Worm (Caenorhabditis elegans) whole organism, L4 larva: ENCODE measurements around the gene R13H4.2.

Experiments used
- D1046.2 ChIP-seq: fragments of 200-800 bp; sonication (Bioruptor generic); IDR thresholded peaks from 2 replicates; pipeline ENCODE4 v1.3.6; 2022; ENCODE audit warnings: missing genetic modification characterization, missing compliant biosample characterization
- ama-1 ChIP-seq: fragments of 150-350 bp; optimal IDR thresholded peaks from 2 replicates; lab custom pipeline; 2014; ENCODE audit warnings: inconsistent platforms, mixed read lengths
- ceh-28 ChIP-seq: fragments of 150-350 bp; optimal IDR thresholded peaks from 2 replicates; lab custom pipeline; 2014; ENCODE audit warnings: missing biosample characterization, missing genetic modification reagents, missing genetic modification characterization
- ceh-44 ChIP-seq: fragments of 200-800 bp; sonication (Bioruptor generic); IDR thresholded peaks from 2 replicates; pipeline ENCODE4 v1.3.6; 2022; ENCODE audit warnings: missing genetic modification reagents, missing genetic modification characterization, missing compliant biosample characterization
- hif-1 ChIP-seq, 2 experiments: sonication (generic microtip); optimal IDR thresholded peaks; 2 replicates each; lab custom pipeline; 2016 to 2017; ENCODE audit warnings: missing compliant biosample characterization in 2 of 2, missing genetic modification characterization in 2 of 2, missing genetic modification reagents in 2 of 2, missing genotype in 2 of 2, mild to moderate bottlenecking in 1 of 2
- jun-1 ChIP-seq: fragments of 150-350 bp; optimal IDR thresholded peaks from 2 replicates; lab custom pipeline; 2014; ENCODE audit warnings: missing biosample characterization, missing genetic modification reagents, missing genetic modification characterization
- nhr-237 ChIP-seq: sonication (generic microtip); optimal IDR thresholded peaks from 2 replicates; lab custom pipeline; 2017; ENCODE audit warnings: missing biosample characterization, missing genetic modification characterization
- nhr-41 ChIP-seq: fragments of 200-800 bp; sonication (Bioruptor generic); IDR thresholded peaks from 2 replicates; pipeline ENCODE4 v1.3.6; 2022; ENCODE audit warnings: missing genetic modification reagents, missing genetic modification characterization, missing compliant biosample characterization
- pha-4 ChIP-seq, 2 experiments: fragments of 150-350 bp in 1 of 2; fragments of 200-800 bp in 1 of 2; sonication (Bioruptor generic) in 1 of 2; IDR thresholded peaks in 1 of 2; optimal IDR thresholded peaks in 1 of 2; 2 replicates each; pipeline versions ENCODE4 v1.3.6 to Lab custom; 2014 to 2022; ENCODE audit warnings: missing genetic modification characterization in 2 of 2, missing genetic modification reagents in 2 of 2, missing biosample characterization in 1 of 2, missing compliant biosample characterization in 1 of 2
- saeg-2 ChIP-seq: fragments of 200-800 bp; sonication (Bioruptor generic); IDR thresholded peaks from 2 replicates; pipeline ENCODE4 v1.3.6; 2022; ENCODE audit warnings: missing genetic modification reagents, missing genetic modification characterization, missing compliant biosample characterization
- snpc-1.2 ChIP-seq: fragments of 200-800 bp; sonication (Bioruptor generic); IDR thresholded peaks from 2 replicates; pipeline ENCODE4 v1.3.6; 2022; ENCODE audit warnings: missing genetic modification reagents, missing genetic modification characterization, missing compliant biosample characterization
- unc-62 ChIP-seq, 3 experiments: fragments of 150-350 bp in 1 of 3; sonication (generic microtip); optimal IDR thresholded peaks in 2 of 3; peaks in 1 of 3; 1 replicate in 1 of 3; 2 replicates in 2 of 3; lab custom pipeline; 2014 to 2017; ENCODE audit warnings: missing biosample characterization in 3 of 3, missing genetic modification characterization in 3 of 3, missing genetic modification reagents in 3 of 3, missing genotype in 1 of 3

DNA sequence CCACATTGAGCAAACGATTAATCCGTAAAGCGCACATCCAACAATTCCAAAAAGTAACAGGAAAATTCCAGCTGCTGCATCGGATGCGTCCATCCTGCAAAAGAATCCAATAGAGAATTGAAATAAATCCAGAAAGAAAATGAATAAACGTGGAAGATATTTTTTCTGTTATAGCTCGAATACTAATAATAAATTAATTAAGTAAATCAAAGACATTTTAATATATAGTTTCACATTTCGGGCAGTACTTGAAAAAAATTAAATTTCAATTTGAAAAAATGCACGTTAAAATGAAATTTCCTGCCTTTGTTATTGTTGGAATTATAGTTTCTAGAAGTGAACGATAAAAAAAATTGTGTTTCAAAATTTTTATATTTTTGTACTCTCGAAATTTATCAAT, 32.0 kb downstream of the R13H4.2 start, which contains the start of gene R13H4.7:
- TF ChIP-seq unc-62 (GFP tag; optimal IDR thresholded peaks at IDR 0.05 in 1 of 2; lab: Kevin White, UChicago) (no peak), unc-62 (tag; optimal IDR thresholded peaks at IDR 0.05; lab: Kevin White, UChicago) (no peak), ama-1 (lab: Kevin White, UChicago) (no peak), nhr-237 (tag; lab: Kevin White, UChicago) (no peak), saeg-2 (GFP tag; lab: Robert Waterston, UW) (no peak), ceh-28 (tag; lab: Kevin White, UChicago) (no peak), snpc-1.2 (GFP tag; lab: Robert Waterston, UW) (no peak), hif-1 (tag; optimal IDR thresholded peaks at IDR 0.05; lab: Kevin White, UChicago) (no peak), D1046.2 (GFP tag; lab: Robert Waterston, UW) (no peak), nhr-41 (GFP tag; lab: Robert Waterston, UW) (no peak), ceh-44 (no peak), pha-4 (GFP tag; IDR thresholded peaks at IDR 0.05; lab: Robert Waterston, UW) (no peak), pha-4 (tag; optimal IDR thresholded peaks at IDR 0.05; lab: Kevin White, UChicago) (no peak), jun-1 (tag; lab: Kevin White, UChicago) (no peak)
